Fruit fly (Drosophila melanogaster): Measurements from ENCODE around the gene CG12011.

CG12011 gene

dm6 chr3L:1679394-1679793 is 15.0 kb upstream of the CG12011 start:
- TF ChIP-seq Myc (optimal IDR thresholded peaks at IDR 0.05) (no peak), tai (GFP tag; optimal IDR thresholded peaks at IDR 0.05) (no peak), brk (GFP tag; optimal IDR thresholded peaks at IDR 0.05) (no peak), usp (GFP tag; optimal IDR thresholded peaks at IDR 0.05) (no peak), OdsH (GFP tag; optimal IDR thresholded peaks at IDR 0.05) (no peak), Abd-B (GFP tag; optimal IDR thresholded peaks at IDR 0.05) (no peak), foxo (GFP tag; optimal IDR thresholded peaks at IDR 0.05) (peak in 1 of 2 experiments; percentile 0), CG32264 (GFP tag; optimal IDR thresholded peaks at IDR 0.05) (no peak), Hr83 (GFP tag; optimal IDR thresholded peaks at IDR 0.05; ENCODE audit: poor library complexity, severe bottlenecking) (no peak), dl (GFP tag; optimal IDR thresholded peaks at IDR 0.05; ENCODE audit: insufficient read depth in 1 of 2, partially characterized antibody in 2 of 2) (no peak), N (GFP tag; optimal IDR thresholded peaks at IDR 0.05) (no peak), Dif (GFP tag; optimal IDR thresholded peaks at IDR 0.05; ENCODE audit: partially characterized antibody) (no peak), dmrt93B (GFP tag; optimal IDR thresholded peaks at IDR 0.05) (no peak), Hr78 (GFP tag; optimal IDR thresholded peaks at IDR 0.05) (no peak), fru (GFP tag; optimal IDR thresholded peaks at IDR 0.05) (peak; percentile 1), Sp1 (GFP tag; optimal IDR thresholded peaks at IDR 0.05) (no peak), HLH106 (tag; optimal IDR thresholded peaks at IDR 0.05) (peak; percentile 11), sv (GFP tag; optimal IDR thresholded peaks at IDR 0.05) (no peak), Dfd (GFP tag; optimal IDR thresholded peaks at IDR 0.05) (no peak), rgr (GFP tag; optimal IDR thresholded peaks at IDR 0.05) (no peak), woc (GFP tag; optimal IDR thresholded peaks at IDR 0.05) (peak; percentile 20), Rel (GFP tag; optimal IDR thresholded peaks at IDR 0.05) (no peak), Rel (tag; optimal IDR thresholded peaks at IDR 0.05) (peak; percentile 71), h (GFP tag; optimal IDR thresholded peaks at IDR 0.05) (peak; percentile 11), dsf (GFP tag; optimal IDR thresholded peaks at IDR 0.05; ENCODE audit: borderline replicate concordance) (no peak)

- TF ChIP-seq GATAd (GFP tag; optimal IDR thresholded peaks at IDR 0.05): no peak
- no peak for TF ChIP-seq tai (GFP tag; optimal IDR thresholded peaks at IDR 0.05)
- peak; percentile 77 for TF ChIP-seq CG32264 (GFP tag; optimal IDR thresholded peaks at IDR 0.05)
- TF ChIP-seq Dfd (GFP tag; optimal IDR thresholded peaks at IDR 0.05): no peak
- no peak for TF ChIP-seq Vsx2 (GFP tag; optimal IDR thresholded peaks at IDR 0.05; ENCODE audit: partially characterized antibody)
- no peak for TF ChIP-seq Mio (GFP tag; optimal IDR thresholded peaks at IDR 0.05)
- TF ChIP-seq rgr (GFP tag; optimal IDR thresholded peaks at IDR 0.05): peak; percentile 58
- TF ChIP-seq fru (GFP tag; optimal IDR thresholded peaks at IDR 0.05): peak; percentile 73
- peak; percentile 55 for TF ChIP-seq OdsH (GFP tag; optimal IDR thresholded peaks at IDR 0.05)
- TF ChIP-seq brk (GFP tag; optimal IDR thresholded peaks at IDR 0.05): peak; percentile 5
- TF ChIP-seq dl (GFP tag; optimal IDR thresholded peaks at IDR 0.05; ENCODE audit: insufficient read depth in 1 of 2, partially characterized antibody in 2 of 2): no peak
- no peak for TF ChIP-seq Myc (optimal IDR thresholded peaks at IDR 0.05)
- peak; percentile 49 for TF ChIP-seq dmrt93B (GFP tag; optimal IDR thresholded peaks at IDR 0.05)
- peak; percentile 49 for TF ChIP-seq Hnf4 (GFP tag; optimal IDR thresholded peaks at IDR 0.05)
- TF ChIP-seq h (GFP tag; optimal IDR thresholded peaks at IDR 0.05): peak; percentile 42
- no peak for TF ChIP-seq Dif (GFP tag; optimal IDR thresholded peaks at IDR 0.05; ENCODE audit: partially characterized antibody)
- TF ChIP-seq Hr83 (GFP tag; optimal IDR thresholded peaks at IDR 0.05; ENCODE audit: poor library complexity, severe bottlenecking): no peak
- no peak for TF ChIP-seq dsf (GFP tag; optimal IDR thresholded peaks at IDR 0.05; ENCODE audit: borderline replicate concordance)
- peak; percentile 65 for TF ChIP-seq Sp1 (GFP tag; optimal IDR thresholded peaks at IDR 0.05)
- peak; percentile 65 for TF ChIP-seq ey (GFP tag; optimal IDR thresholded peaks at IDR 0.05)
- no peak for TF ChIP-seq Jra (GFP tag; optimal IDR thresholded peaks at IDR 0.05)
- peak; percentile 1 for TF ChIP-seq sage (GFP tag; optimal IDR thresholded peaks at IDR 0.05)
- no peak for TF ChIP-seq CrebA (GFP tag; optimal IDR thresholded peaks at IDR 0.05; ENCODE audit: borderline replicate concordance)
- TF ChIP-seq CG9705 (GFP tag; optimal IDR thresholded peaks at IDR 0.05): peak; percentile 47
- TF ChIP-seq HLH106 (tag; optimal IDR thresholded peaks at IDR 0.05): peak; percentile 76
- peak; percentile 58 for TF ChIP-seq br (GFP tag; optimal IDR thresholded peaks at IDR 0.05)
- no peak for TF ChIP-seq lola (GFP tag; optimal IDR thresholded peaks at IDR 0.05)
- no peak for TF ChIP-seq pan (optimal IDR thresholded peaks at IDR 0.05)
- no peak for TF ChIP-seq jim (GFP tag; optimal IDR thresholded peaks at IDR 0.05)
- peak in 1 of 2 experiments; percentile 76 for TF ChIP-seq foxo (GFP tag; optimal IDR thresholded peaks at IDR 0.05)
- no peak for TF ChIP-seq Hr78 (GFP tag; optimal IDR thresholded peaks at IDR 0.05)
- no peak for TF ChIP-seq N (GFP tag; optimal IDR thresholded peaks at IDR 0.05)
- no peak for TF ChIP-seq sv (GFP tag; optimal IDR thresholded peaks at IDR 0.05)
- peak; percentile 50 for TF ChIP-seq psq (GFP tag; optimal IDR thresholded peaks at IDR 0.05)
- no peak for TF ChIP-seq Rel (GFP tag; optimal IDR thresholded peaks at IDR 0.05)
- TF ChIP-seq Rel (tag; optimal IDR thresholded peaks at IDR 0.05): no peak
- no peak for TF ChIP-seq usp (GFP tag; optimal IDR thresholded peaks at IDR 0.05)
- TF ChIP-seq Abd-B (GFP tag; optimal IDR thresholded peaks at IDR 0.05): no peak
- peak; percentile 55 for TF ChIP-seq woc (GFP tag; optimal IDR thresholded peaks at IDR 0.05)
Observed at dm6 chr3L:1683091-1683490, 11.3 kb upstream of the CG12011 start.

Data from whole organism, wandering third instar larva.